Fruit fly (Drosophila melanogaster): ENCODE data around the gene CG3857.

CG3857 gene

DNA sequence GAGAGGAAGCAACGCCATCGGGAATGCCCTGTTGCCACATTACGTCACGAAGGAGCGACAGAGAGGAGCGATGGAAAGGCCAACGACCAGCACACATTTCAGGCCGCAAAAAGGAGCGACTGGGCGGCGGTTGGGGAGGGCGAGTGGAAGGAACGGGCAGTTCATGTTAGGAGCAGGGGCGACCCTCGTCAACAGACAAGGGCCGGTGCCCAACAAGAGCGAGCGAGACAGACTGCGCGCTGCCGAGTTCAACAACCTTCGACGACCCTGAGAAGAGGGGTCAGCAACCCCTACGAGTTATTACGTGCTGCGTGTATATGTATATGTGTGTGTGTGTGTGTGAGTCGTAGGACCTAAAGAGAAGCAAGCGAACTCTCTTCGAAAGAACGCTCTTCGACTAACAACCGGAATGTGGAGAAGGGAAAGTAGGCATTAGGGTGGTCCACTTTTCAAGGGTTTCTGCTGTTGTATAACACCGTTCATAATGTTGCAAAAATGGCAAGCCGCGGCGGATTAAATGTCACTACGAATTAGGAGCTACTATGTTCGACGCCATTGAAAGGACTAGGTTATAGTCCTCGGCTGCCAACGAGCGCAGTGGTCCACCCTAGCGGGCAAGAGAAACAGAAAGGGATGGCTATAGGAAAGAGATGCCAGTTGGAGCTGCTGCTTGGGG is 11.7 kb upstream of the CG3857 start (continued):
- TF ChIP-seq chif (GFP tag; optimal IDR thresholded peaks at IDR 0.05) (peak; percentile 95), CG9215 (GFP tag; IDR thresholded peaks at IDR 0.05) (peak; percentile 83), Hr3 (GFP tag; optimal IDR thresholded peaks at IDR 0.05) (peak; percentile 89), cwo (GFP tag; optimal IDR thresholded peaks at IDR 0.05) (peak; percentile 93), NC2α (GFP tag; optimal IDR thresholded peaks at IDR 0.05) (peak; percentile 92), dimm (GFP tag; IDR thresholded peaks at IDR 0.05) (peak; percentile 81), Dbx (GFP tag; IDR thresholded peaks at IDR 0.05) (peak; percentile 92), exex (tag; optimal IDR thresholded peaks at IDR 0.05) (peak; percentile 76), corto (GFP tag; optimal IDR thresholded peaks at IDR 0.05) (peak; percentile 93), tio (GFP tag; optimal IDR thresholded peaks at IDR 0.05) (peak; percentile 89), wek (GFP tag; optimal IDR thresholded peaks at IDR 0.05) (peak; percentile 88), Antp (GFP tag; optimal IDR thresholded peaks at IDR 0.05) (peak; percentile 98), CG15601 (tag; optimal IDR thresholded peaks at IDR 0.05) (peak; percentile 94), Sin3A (optimal IDR thresholded peaks at IDR 0.05) (no peak), Oli (tag; optimal IDR thresholded peaks at IDR 0.05) (peak; percentile 95), pan (optimal IDR thresholded peaks at IDR 0.05) (no peak), pan (GFP tag; optimal IDR thresholded peaks at IDR 0.05 in 1 of 2, IDR thresholded peaks at IDR 0.05 in 1 of 2) (peak in 1 of 2 experiments; percentile 93), fd102C (GFP tag; optimal IDR thresholded peaks at IDR 0.05) (peak; percentile 44), CG33213 (GFP tag; optimal IDR thresholded peaks at IDR 0.05) (peak; percentile 91), CG11504 (tag; optimal IDR thresholded peaks at IDR 0.05) (peak; percentile 94), schlank (tag; optimal IDR thresholded peaks at IDR 0.05) (peak; percentile 90), caup (GFP tag; optimal IDR thresholded peaks at IDR 0.05; ENCODE audit: severe bottlenecking) (peak; percentile 96), esg (GFP tag; conservative IDR thresholded peaks at IDR 0.05) (peak; percentile 89), eyg (GFP tag; optimal IDR thresholded peaks at IDR 0.05) (peak; percentile 92), HmgD (GFP tag; optimal IDR thresholded peaks at IDR 0.05) (peak; percentile 87), Sry-β (GFP tag; optimal IDR thresholded peaks at IDR 0.05) (peak; percentile 63), Myb (GFP tag; optimal IDR thresholded peaks at IDR 0.05) (peak; percentile 86), CG1792 (GFP tag; optimal IDR thresholded peaks at IDR 0.05) (peak; percentile 93), CG13775 (GFP tag; optimal IDR thresholded peaks at IDR 0.05) (peak; percentile 92), so (GFP tag; IDR thresholded peaks at IDR 0.05) (peak; percentile 94), dmrt11E (tag; optimal IDR thresholded peaks at IDR 0.05) (peak; percentile 94), gsb (GFP tag; IDR thresholded peaks at IDR 0.05) (peak; percentile 68), CG10267 (tag; optimal IDR thresholded peaks at IDR 0.05) (peak; percentile 90), CG17328 (GFP tag; IDR thresholded peaks at IDR 0.05) (peak; percentile 95), insv (GFP tag; optimal IDR thresholded peaks at IDR 0.05) (peak; percentile 39 to 55), pita (GFP tag; optimal IDR thresholded peaks at IDR 0.05) (no peak), en (GFP tag; optimal IDR thresholded peaks at IDR 0.05) (peak; percentile 95), Bdp1 (GFP tag; optimal IDR thresholded peaks at IDR 0.05) (peak; percentile 88), Adf1 (GFP tag; IDR thresholded peaks at IDR 0.05) (peak; percentile 42; the same call in 1 of the 2 replicates), zen2 (GFP tag; IDR thresholded peaks at IDR 0.05; ENCODE audit: partially characterized antibody) (no peak), ato (GFP tag; IDR thresholded peaks at IDR 0.05; ENCODE audit: partially characterized antibody) (no peak), Drgx (GFP tag; IDR thresholded peaks at IDR 0.05) (peak; percentile 98), org-1 (GFP tag; optimal IDR thresholded peaks at IDR 0.05) (peak; percentile 96), prd (optimal IDR thresholded peaks at IDR 0.05) (no peak), prd (GFP tag; IDR thresholded peaks at IDR 0.05) (peak; percentile 91), Side (GFP tag; optimal IDR thresholded peaks at IDR 0.05) (peak; percentile 96), ewg (GFP tag; optimal IDR thresholded peaks at IDR 0.05) (peak; percentile 92), CG6765 (GFP tag; optimal IDR thresholded peaks at IDR 0.05) (peak; percentile 90), CG31441 (GFP tag; IDR thresholded peaks at IDR 0.05) (peak; percentile 97), Ets65A (GFP tag) (peak; percentile 99)

Measured in whole organism, embryonic.